Fruit fly (Drosophila melanogaster) whole organism, wandering third instar larva: Measurements from ENCODE around the gene CG12279.

Experiments used
- Abd-B ChIP-seq: fragments of >200 bp; optimal IDR thresholded peaks from 2 replicates; lab custom pipeline; 2017; ENCODE audit warnings: missing biosample characterization, missing genetic modification characterization
- CG9705 ChIP-seq: fragments of 200-800 bp; sonication (Bioruptor generic); optimal IDR thresholded peaks from 2 replicates; lab custom pipeline; 2018; ENCODE audit warnings: missing biosample characterization, mild to moderate bottlenecking, missing genetic modification characterization
- CrebA ChIP-seq: fragments of 200-800 bp; sonication (Bioruptor generic); optimal IDR thresholded peaks from 2 replicates; lab custom pipeline; 2016; ENCODE audit warnings: missing biosample characterization, mild to moderate bottlenecking, missing genetic modification characterization, borderline replicate concordance
- Dfd ChIP-seq: fragments of >200 bp; optimal IDR thresholded peaks from 2 replicates; lab custom pipeline; 2017; ENCODE audit warnings: missing biosample characterization, missing genetic modification characterization
- Dif ChIP-seq: fragments of 200-275, 200-300 bp; sonication (Bioruptor generic); optimal IDR thresholded peaks from 2 replicates; lab custom pipeline; 2018; ENCODE audit warnings: missing biosample characterization, missing genetic modification characterization; ENCODE audit not compliant: partially characterized antibody
- GATAd ChIP-seq: sonication (Bioruptor generic); optimal IDR thresholded peaks from 2 replicates; lab custom pipeline; 2016; ENCODE audit warnings: missing biosample characterization, missing genetic modification characterization
- HLH106 ChIP-seq: fragments of 200-800 bp; optimal IDR thresholded peaks from 3 replicates; lab custom pipeline; 2019; ENCODE audit warnings: missing biosample characterization, mild to moderate bottlenecking, missing genetic modification characterization, moderate library complexity
- Hr78 ChIP-seq: fragments of >200 bp; optimal IDR thresholded peaks from 2 replicates; lab custom pipeline; 2017; ENCODE audit warnings: missing biosample characterization, missing genetic modification characterization
- Hr83 ChIP-seq: fragments of 200-300 bp; sonication (Bioruptor generic); optimal IDR thresholded peaks from 2 replicates; lab custom pipeline; 2016; ENCODE audit warnings: missing biosample characterization, mild to moderate bottlenecking, missing genetic modification characterization, moderate library complexity; ENCODE audit not compliant: poor library complexity, severe bottlenecking
- Mio ChIP-seq: sonication (Bioruptor generic); optimal IDR thresholded peaks from 2 replicates; lab custom pipeline; 2016; ENCODE audit warnings: missing biosample characterization, missing genetic modification characterization
- Myc ChIP-seq: fragments of >200 bp; optimal IDR thresholded peaks from 2 replicates; lab custom pipeline; 2017
- N ChIP-seq: fragments of >200 bp; optimal IDR thresholded peaks from 2 replicates; lab custom pipeline; 2018; ENCODE audit warnings: missing biosample characterization, missing external identifiers, missing genetic modification characterization
- OdsH ChIP-seq: fragments of 200-800 bp; sonication (Bioruptor generic); optimal IDR thresholded peaks from 2 replicates; lab custom pipeline; 2016; ENCODE audit warnings: missing biosample characterization, mild to moderate bottlenecking, missing genetic modification characterization
- Rel ChIP-seq, 2 experiments: fragments of 200-800 bp; sonication (Bioruptor generic) in 1 of 2; optimal IDR thresholded peaks; 2 replicates in 1 of 2; 3 replicates in 1 of 2; lab custom pipeline; 2016 to 2019; ENCODE audit warnings: mild to moderate bottlenecking in 2 of 2, missing biosample characterization in 2 of 2, missing genetic modification characterization in 2 of 2, moderate library complexity in 1 of 2
- br ChIP-seq: fragments of 200-800 bp; sonication (Bioruptor generic); optimal IDR thresholded peaks from 2 replicates; lab custom pipeline; 2016; ENCODE audit warnings: missing biosample characterization, missing genetic modification characterization
- brk ChIP-seq: fragments of 200-800 bp; sonication (Bioruptor generic); optimal IDR thresholded peaks from 2 replicates; lab custom pipeline; 2016; ENCODE audit warnings: missing biosample characterization, mild to moderate bottlenecking, missing genetic modification characterization
- dl ChIP-seq, 2 experiments: fragments of 175-275, 200-275 bp in 1 of 2; fragments of 200-275 bp in 1 of 2; sonication (Bioruptor generic); optimal IDR thresholded peaks; lab custom pipeline; 2018; ENCODE audit warnings: mild to moderate bottlenecking in 2 of 2, missing biosample characterization in 2 of 2, missing genetic modification characterization in 2 of 2, moderate library complexity in 2 of 2; ENCODE audit not compliant: partially characterized antibody in 2 of 2, insufficient read depth in 1 of 2
- dmrt93B ChIP-seq: fragments of 200-800 bp; sonication (Bioruptor generic); optimal IDR thresholded peaks from 2 replicates; lab custom pipeline; 2018; ENCODE audit warnings: missing biosample characterization, mild to moderate bottlenecking, missing genetic modification characterization
- dsf ChIP-seq: sonication (Bioruptor generic); optimal IDR thresholded peaks from 2 replicates; lab custom pipeline; 2016; ENCODE audit warnings: missing biosample characterization, missing genetic modification characterization, borderline replicate concordance
- ey ChIP-seq: fragments of 200-800 bp; sonication (Bioruptor generic); optimal IDR thresholded peaks from 2 replicates; lab custom pipeline; 2016; ENCODE audit warnings: missing biosample characterization, missing genetic modification characterization
- fru ChIP-seq: fragments of 200-800 bp; sonication (Bioruptor generic); optimal IDR thresholded peaks from 3 replicates; lab custom pipeline; 2016; ENCODE audit warnings: missing biosample characterization, mild to moderate bottlenecking, missing genetic modification characterization
- jim ChIP-seq: fragments of 175-275, 200-325 bp; sonication (Bioruptor generic); optimal IDR thresholded peaks from 2 replicates; lab custom pipeline; 2016; ENCODE audit warnings: missing biosample characterization, mild to moderate bottlenecking, missing genetic modification characterization
- lola ChIP-seq: fragments of >200 bp; optimal IDR thresholded peaks from 2 replicates; lab custom pipeline; 2017; ENCODE audit warnings: missing biosample characterization, missing genetic modification characterization
- pan ChIP-seq: fragments of >200 bp; optimal IDR thresholded peaks from 2 replicates; lab custom pipeline; 2017
- sv ChIP-seq: fragments of 200-800 bp; sonication (Bioruptor generic); optimal IDR thresholded peaks from 3 replicates; lab custom pipeline; 2016; ENCODE audit warnings: missing biosample characterization, missing genetic modification characterization
- usp ChIP-seq: fragments of >200 bp; optimal IDR thresholded peaks from 2 replicates; lab custom pipeline; 2017; ENCODE audit warnings: missing biosample characterization, missing genetic modification characterization
- woc ChIP-seq: sonication (Bioruptor generic); optimal IDR thresholded peaks from 2 replicates; lab custom pipeline; 2016; ENCODE audit warnings: missing biosample characterization, mild to moderate bottlenecking, missing genetic modification characterization

CG12279 gene

DNA sequence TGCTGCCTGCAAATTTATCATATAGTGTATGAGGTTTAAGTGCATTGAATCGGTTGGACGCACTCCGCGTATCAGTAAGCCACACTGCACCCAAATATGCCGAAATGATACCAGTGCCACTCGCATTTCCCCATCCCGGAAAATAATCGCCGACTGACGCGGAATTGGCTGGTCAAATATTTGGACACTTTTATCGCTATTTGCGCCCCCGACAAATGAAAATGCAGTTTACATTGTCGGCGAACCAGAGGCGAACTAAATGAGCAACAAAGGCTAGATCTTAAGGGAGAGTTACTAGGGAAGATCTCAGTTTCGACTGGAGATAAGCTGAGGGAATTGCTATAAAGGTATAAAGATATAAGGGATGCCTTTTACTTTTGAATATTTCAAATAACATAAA lies 16.8 kb upstream of the CG12279 start:
- TF ChIP-seq GATAd (GFP tag; lab: Kevin White, UChicago) = no peak

DNA sequence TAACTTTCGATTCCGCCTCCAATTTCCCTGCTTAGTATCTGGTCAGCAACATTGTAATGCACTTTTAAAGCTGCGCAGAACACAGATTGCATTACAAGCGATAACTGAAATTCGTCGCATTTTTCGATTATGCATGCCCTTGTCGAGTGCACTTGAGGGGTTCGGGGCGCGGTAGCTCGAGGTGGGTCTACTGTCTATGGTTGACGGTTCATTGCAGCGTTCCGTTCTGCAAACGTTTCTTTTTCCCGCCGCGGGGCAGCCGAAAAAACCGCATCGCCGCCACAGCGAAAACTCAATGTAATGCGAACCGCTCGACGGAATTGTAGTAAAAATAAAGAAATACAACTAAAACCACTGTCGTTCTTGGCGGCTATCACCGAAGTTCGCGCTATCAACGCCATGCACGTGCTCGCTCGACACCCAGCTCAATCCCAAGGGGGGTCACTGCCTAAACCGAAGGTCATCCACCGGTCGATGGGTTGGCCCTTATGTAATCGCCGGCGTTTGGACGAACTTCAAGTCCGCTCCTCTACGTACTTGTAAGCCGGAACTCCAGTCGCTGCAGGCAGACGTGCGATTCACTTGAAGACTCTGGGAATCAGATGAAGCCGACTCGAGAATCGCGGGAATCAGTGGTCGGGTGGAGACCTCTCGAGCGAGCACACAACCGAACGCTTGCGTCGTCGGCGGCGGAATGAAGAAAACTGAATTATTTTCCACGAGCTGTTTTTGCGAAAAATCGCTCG lies 16.0 kb upstream of the CG12279 start, which contains the start of gene kar:
kar (minus strand) TSS at position 696 of the 746 bp plus-strand sequence.
- TF ChIP-seq Dif (GFP tag; lab: Kevin White, UChicago) = no peak
- TF ChIP-seq Rel (GFP tag; optimal IDR thresholded peaks at IDR 0.05; lab: Kevin White, UChicago) = no peak
- TF ChIP-seq Rel (tag; optimal IDR thresholded peaks at IDR 0.05; lab: Kevin White, UChicago) = no peak
- no peak for TF ChIP-seq Abd-B
- TF ChIP-seq woc (GFP tag; lab: Kevin White, UChicago) = no peak
- TF ChIP-seq ey = no peak
- TF ChIP-seq OdsH = no peak
- TF ChIP-seq dsf (GFP tag; lab: Kevin White, UChicago) = no peak
- TF ChIP-seq Hr83 (GFP tag; lab: Kevin White, UChicago) = no peak

dm6 chr3R:12691422-12692101 lies 13.3 kb upstream of the CG12279 start, which contains the start of gene Arp1:
Arp1 (plus strand) TSS chr3R:12691743.
- TF ChIP-seq Mio (GFP tag; lab: Kevin White, UChicago) (no peak), HLH106 (tag; lab: Kevin White, UChicago) (no peak), Dfd (GFP tag; lab: Kevin White, UChicago) (no peak), br (GFP tag; lab: Kevin White, UChicago) (no peak), sv (GFP tag; lab: Kevin White, UChicago) (no peak), Dif (GFP tag; lab: Kevin White, UChicago) (no peak), Rel (GFP tag; optimal IDR thresholded peaks at IDR 0.05; lab: Kevin White, UChicago) (no peak), Rel (tag; optimal IDR thresholded peaks at IDR 0.05; lab: Kevin White, UChicago) (peak; percentile 50), lola (no peak)
- TF ChIP-seq, all 38 proteins: peak for 1

dm6 chr3R:12692497-12692896 lies 12.4 kb upstream of the CG12279 start, which contains the start of gene CG31347:
CG31347 (minus strand) TSS chr3R:12692597.
- no peak for TF ChIP-seq dmrt93B (GFP tag; lab: Kevin White, UChicago)
- TF ChIP-seq N (GFP tag; lab: Kevin White, UChicago) = no peak

DNA sequence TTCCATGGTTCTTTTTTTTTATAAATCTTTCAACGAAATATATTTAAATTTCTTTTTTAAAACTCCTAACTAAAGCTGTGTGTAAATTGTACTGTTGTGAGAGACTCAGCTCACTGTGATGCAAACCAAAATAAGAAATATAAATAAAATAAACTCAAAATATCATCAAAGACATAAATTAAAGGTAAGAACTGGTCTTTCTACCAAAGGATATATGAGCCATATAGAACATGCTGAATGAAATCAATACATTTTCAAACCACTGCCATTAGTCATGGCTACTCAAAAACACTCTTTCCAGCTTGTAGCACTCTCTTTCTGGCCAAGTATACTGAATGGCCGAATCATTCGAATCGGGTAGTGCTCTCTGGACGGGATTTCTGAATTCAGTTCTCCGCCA lies 10.2 kb upstream of the CG12279 start, which contains the start of the genes CG14391 and NijC:
CG14391 (minus strand) TSS at position 101 of the 400 bp plus-strand sequence.
NijC (plus strand) TSS at position 388 of the 400 bp plus-strand sequence.
- TF ChIP-seq CrebA (GFP tag; lab: Kevin White, UChicago) (no peak), CG9705 (GFP tag; lab: Kevin White, UChicago) (no peak), GATAd (GFP tag; lab: Kevin White, UChicago) (no peak), fru (no peak), ey (no peak), pan (lab: Kevin White, UChicago) (no peak), Hr78 (GFP tag; lab: Kevin White, UChicago) (no peak), Dif (GFP tag; lab: Kevin White, UChicago) (no peak), Abd-B (no peak), br (GFP tag; lab: Kevin White, UChicago) (no peak), dsf (GFP tag; lab: Kevin White, UChicago) (no peak), brk (no peak), usp (GFP tag; lab: Kevin White, UChicago) (no peak), sv (GFP tag; lab: Kevin White, UChicago) (no peak), Myc (lab: Kevin White, UChicago) (no peak), dl (GFP tag; optimal IDR thresholded peaks at IDR 0.05; lab: Kevin White, UChicago; ENCODE audit: insufficient read depth in 1 of 2, partially characterized antibody in 2 of 2) (no peak), jim (no peak), dmrt93B (GFP tag; lab: Kevin White, UChicago) (no peak)
